Worm (Caenorhabditis elegans) whole organism, L1 larva: ENCODE results near the gene F10C2.3.
"Not testable (repeated sequence)": the region's sequence is repeated elsewhere in the genome, so short reads cannot be mapped to it uniquely, and the experiment has no call there.

Source experiments
- lir-3 ChIP-seq: sonication (generic microtip); optimal IDR thresholded peaks from 2 replicates; lab custom pipeline; 2016; ENCODE audit warnings: mild to moderate bottlenecking, missing genetic modification characterization, moderate library complexity, missing compliant biosample characterization; ENCODE audit not compliant: poor library complexity
- unc-62 ChIP-seq: fragments of 150-350 bp; optimal IDR thresholded peaks from 2 replicates; lab custom pipeline; 2014; ENCODE audit warnings: missing biosample characterization, missing genetic modification reagents, missing genetic modification characterization

ce11 chrV:12020026-12020425 lies at the start of gene F10C2.3:
- TF ChIP-seq lir-3; unc-62 (GFP tag; lab: Kevin White, UChicago): not testable (repeated sequence)
